Fruit fly (Drosophila melanogaster): Measurements from ENCODE around the gene CG31808.

The CG31808 gene

DNA sequence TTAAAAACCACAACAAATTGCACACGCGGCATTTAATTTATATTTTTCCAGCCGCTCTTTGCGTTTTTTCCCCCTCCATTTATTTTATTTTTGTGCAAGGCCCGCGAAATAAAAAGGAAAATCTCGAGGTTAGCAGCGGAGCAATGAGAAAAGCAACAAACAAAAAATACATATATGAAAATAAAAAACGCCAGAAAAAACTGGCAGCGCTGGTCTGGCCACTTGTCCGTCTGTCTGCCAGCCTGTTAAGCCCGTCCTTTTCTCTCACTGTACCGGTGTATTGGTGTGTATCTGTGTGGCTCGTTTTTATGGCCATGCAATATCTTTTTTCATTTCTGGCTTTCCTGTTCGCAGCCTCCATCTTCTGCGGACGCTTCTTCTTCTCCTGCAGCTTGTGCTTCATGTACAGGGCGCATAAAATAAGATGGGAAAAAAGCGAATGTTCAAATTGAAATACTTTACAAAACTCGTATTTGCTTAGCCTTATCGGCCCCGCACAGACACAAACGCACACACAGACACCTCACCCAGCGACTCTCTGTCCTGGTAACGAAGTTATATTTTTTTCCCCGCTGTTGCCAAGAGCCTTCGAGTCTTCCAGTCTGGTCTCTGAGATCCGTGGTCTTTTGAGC lies 29.5 kb downstream of the CG31808 start:
- no peak for TF ChIP-seq Mnt (GFP tag; optimal IDR thresholded peaks at IDR 0.05)
- peak; percentile 96 for TF ChIP-seq tj (GFP tag; optimal IDR thresholded peaks at IDR 0.05)
- no peak for TF ChIP-seq Hr96 (GFP tag; optimal IDR thresholded peaks at IDR 0.05)
- TF ChIP-seq toe (GFP tag; optimal IDR thresholded peaks at IDR 0.05), result no peak
- no peak for TF ChIP-seq cic (GFP tag; optimal IDR thresholded peaks at IDR 0.05)
- TF ChIP-seq bab1 (GFP tag; optimal IDR thresholded peaks at IDR 0.05), result no peak
- TF ChIP-seq CG11617 (GFP tag; optimal IDR thresholded peaks at IDR 0.05), result no peak

DNA sequence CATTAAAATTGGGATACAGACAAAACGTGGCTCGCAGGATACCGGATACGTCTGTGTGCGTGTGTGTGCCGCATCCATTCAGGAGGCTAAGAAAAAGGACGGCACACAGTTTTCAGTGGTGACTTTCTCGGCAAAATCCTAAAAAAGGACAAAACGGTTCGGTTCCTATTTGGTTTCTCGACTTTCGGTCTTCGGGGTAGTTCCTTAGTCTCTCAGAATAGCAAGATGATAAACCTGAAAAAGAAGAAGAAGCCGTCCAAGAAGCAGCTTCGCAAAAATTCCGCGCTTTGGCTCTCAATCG lies 30.4 kb downstream of the CG31808 start:
- TF ChIP-seq Mnt (GFP tag; optimal IDR thresholded peaks at IDR 0.05), result no peak
- TF ChIP-seq CG12768 (GFP tag; optimal IDR thresholded peaks at IDR 0.05), result no peak
- TF ChIP-seq bab1 (GFP tag; optimal IDR thresholded peaks at IDR 0.05), result no peak
- TF ChIP-seq kay (GFP tag; ENCODE audit: borderline replicate concordance), result no peak
- TF ChIP-seq CG7101 (tag; optimal IDR thresholded peaks at IDR 0.05), result no peak
- no peak for TF ChIP-seq cnc (optimal IDR thresholded peaks at IDR 0.05)
- TF ChIP-seq CG11617 (GFP tag; optimal IDR thresholded peaks at IDR 0.05), result no peak
- TF ChIP-seq CG5204 (GFP tag; optimal IDR thresholded peaks at IDR 0.05), result no peak
- no peak for TF ChIP-seq cic (GFP tag; optimal IDR thresholded peaks at IDR 0.05)
- no peak for TF ChIP-seq Hr96 (GFP tag; optimal IDR thresholded peaks at IDR 0.05)
- no peak for TF ChIP-seq toe (GFP tag; optimal IDR thresholded peaks at IDR 0.05)
- no peak for TF ChIP-seq CG1620 (GFP tag; optimal IDR thresholded peaks at IDR 0.05)
- TF ChIP-seq ovo (GFP tag; optimal IDR thresholded peaks at IDR 0.05), result no peak
- no peak for TF ChIP-seq pad (GFP tag; optimal IDR thresholded peaks at IDR 0.05)
- no peak for TF ChIP-seq CG33017 (tag; optimal IDR thresholded peaks at IDR 0.05)
- TF ChIP-seq CG14711 (tag; optimal IDR thresholded peaks at IDR 0.05), result no peak
- TF ChIP-seq CG7045 (GFP tag; optimal IDR thresholded peaks at IDR 0.05), result no peak
- TF ChIP-seq tj (GFP tag; optimal IDR thresholded peaks at IDR 0.05), result no peak

DNA sequence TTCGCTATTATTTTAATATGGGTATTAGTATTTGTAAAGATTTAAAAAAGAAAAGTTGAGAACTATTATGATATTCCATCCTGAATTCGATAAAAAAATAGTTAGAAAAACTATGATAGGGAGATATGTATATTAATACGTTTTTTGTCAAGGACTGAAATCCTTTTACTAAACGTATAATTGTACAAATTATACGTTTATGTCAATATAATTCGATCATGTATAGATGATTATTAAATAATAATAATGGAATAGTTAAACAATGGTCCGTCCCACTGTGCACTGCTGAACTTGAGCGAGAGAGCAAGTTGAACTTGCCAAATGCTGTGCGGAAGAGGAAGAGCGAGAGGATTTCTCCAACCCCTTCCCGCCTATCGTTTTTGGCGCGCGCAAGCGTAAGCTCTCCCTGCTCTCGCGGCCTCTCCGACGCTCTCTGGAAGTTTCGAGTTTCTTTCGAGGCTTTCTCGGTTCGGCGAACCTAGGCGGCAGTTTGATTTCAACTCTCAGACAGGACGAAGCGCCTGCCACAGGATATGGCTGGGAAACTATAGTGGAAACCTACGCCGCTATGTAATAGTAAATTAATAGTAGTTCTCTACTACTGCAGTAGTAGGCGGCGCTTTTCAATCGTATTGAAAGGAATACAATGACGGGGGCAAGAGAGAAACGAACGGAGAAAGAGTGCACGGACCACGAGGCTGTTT lies 30.9 kb downstream of the CG31808 start:
- TF ChIP-seq CG11617 (GFP tag; optimal IDR thresholded peaks at IDR 0.05) (peak; percentile 10), CG14711 (tag; optimal IDR thresholded peaks at IDR 0.05) (peak; percentile 39), Mnt (GFP tag; optimal IDR thresholded peaks at IDR 0.05) (no peak), CG7101 (tag; optimal IDR thresholded peaks at IDR 0.05) (peak; percentile 40), CG5204 (GFP tag; optimal IDR thresholded peaks at IDR 0.05) (no peak), pad (GFP tag; optimal IDR thresholded peaks at IDR 0.05) (peak; percentile 4), ovo (GFP tag; optimal IDR thresholded peaks at IDR 0.05) (no peak), bab1 (GFP tag; optimal IDR thresholded peaks at IDR 0.05) (peak; percentile 38), cic (GFP tag; optimal IDR thresholded peaks at IDR 0.05) (peak; percentile 25), tj (GFP tag; optimal IDR thresholded peaks at IDR 0.05) (peak; percentile 2), kay (GFP tag; ENCODE audit: borderline replicate concordance) (peak; percentile 28)

DNA sequence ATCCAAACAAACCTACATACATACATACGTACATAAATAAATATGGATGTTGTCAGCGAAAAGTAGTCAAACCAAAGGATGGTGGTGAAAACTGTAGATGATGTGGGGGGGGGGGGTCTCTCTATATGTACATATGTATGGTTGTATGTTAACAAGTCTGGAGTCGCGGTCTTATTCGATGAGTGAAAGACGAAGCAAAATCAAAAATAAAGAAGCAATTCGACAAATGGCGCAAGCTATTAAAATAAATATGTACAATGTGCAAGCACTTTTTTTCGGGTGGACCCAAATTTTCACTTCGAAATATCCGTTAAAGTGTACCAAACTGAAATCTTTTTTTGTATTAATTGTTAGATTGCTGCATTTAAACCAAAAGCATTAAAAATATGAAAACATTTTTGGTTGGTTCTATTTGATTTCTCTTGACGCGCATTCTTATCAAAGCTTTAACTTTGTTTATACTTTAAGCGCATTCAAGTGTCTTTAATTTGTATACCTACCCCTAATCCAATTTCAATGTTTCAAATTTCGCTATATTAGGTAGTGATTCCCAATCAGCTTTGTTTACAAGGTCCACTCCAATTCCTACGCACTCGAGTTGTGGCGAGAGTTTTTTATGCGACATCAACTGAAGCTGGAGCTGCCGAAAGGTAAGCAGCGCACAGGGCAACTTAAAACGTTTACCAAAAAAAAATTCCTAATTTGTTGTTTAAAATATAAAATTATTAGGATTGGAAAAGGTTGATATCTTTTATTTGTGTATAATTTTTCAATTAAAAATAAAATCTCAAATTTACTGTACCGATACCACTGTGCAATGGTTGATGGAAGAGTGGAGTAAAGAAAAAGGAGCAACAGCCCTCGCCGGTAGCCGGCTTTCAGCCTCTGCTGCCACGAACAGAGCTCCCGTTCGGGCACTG lies 31.8 kb downstream of the CG31808 start, which contains the start of gene CG31807:
CG31807 (minus strand) TSS at position 51 of the 920 bp plus-strand sequence.
- TF ChIP-seq CG12768 (GFP tag; optimal IDR thresholded peaks at IDR 0.05), result no peak
- peak; percentile 74 for TF ChIP-seq tj (GFP tag; optimal IDR thresholded peaks at IDR 0.05)
- no peak for TF ChIP-seq Mnt (GFP tag; optimal IDR thresholded peaks at IDR 0.05)
- TF ChIP-seq toe (GFP tag; optimal IDR thresholded peaks at IDR 0.05), result no peak
- TF ChIP-seq Crg-1 (GFP tag; optimal IDR thresholded peaks at IDR 0.05), result no peak
- TF ChIP-seq CG7101 (tag; optimal IDR thresholded peaks at IDR 0.05), result peak; percentile 64
- TF ChIP-seq bab1 (GFP tag; optimal IDR thresholded peaks at IDR 0.05), result peak; percentile 92
- TF ChIP-seq Clk (GFP tag; optimal IDR thresholded peaks at IDR 0.05), result no peak
- no peak for TF ChIP-seq CG7045 (GFP tag; optimal IDR thresholded peaks at IDR 0.05)
- peak; percentile 6 for TF ChIP-seq kay (GFP tag; ENCODE audit: borderline replicate concordance)
- TF ChIP-seq CG33017 (tag; optimal IDR thresholded peaks at IDR 0.05), result no peak
- TF ChIP-seq cnc (optimal IDR thresholded peaks at IDR 0.05), result no peak
- no peak for TF ChIP-seq CG1620 (GFP tag; optimal IDR thresholded peaks at IDR 0.05)
- TF ChIP-seq CG14711 (tag; optimal IDR thresholded peaks at IDR 0.05), result peak; percentile 46
- peak; percentile 19 for TF ChIP-seq CG11617 (GFP tag; optimal IDR thresholded peaks at IDR 0.05)
- no peak for TF ChIP-seq ovo (GFP tag; optimal IDR thresholded peaks at IDR 0.05)
- TF ChIP-seq CG5204 (GFP tag; optimal IDR thresholded peaks at IDR 0.05), result no peak
- peak; percentile 32 for TF ChIP-seq pad (GFP tag; optimal IDR thresholded peaks at IDR 0.05)
- TF ChIP-seq cic (GFP tag; optimal IDR thresholded peaks at IDR 0.05), result no peak
- TF ChIP-seq Hr96 (GFP tag; optimal IDR thresholded peaks at IDR 0.05), result peak; percentile 45

DNA sequence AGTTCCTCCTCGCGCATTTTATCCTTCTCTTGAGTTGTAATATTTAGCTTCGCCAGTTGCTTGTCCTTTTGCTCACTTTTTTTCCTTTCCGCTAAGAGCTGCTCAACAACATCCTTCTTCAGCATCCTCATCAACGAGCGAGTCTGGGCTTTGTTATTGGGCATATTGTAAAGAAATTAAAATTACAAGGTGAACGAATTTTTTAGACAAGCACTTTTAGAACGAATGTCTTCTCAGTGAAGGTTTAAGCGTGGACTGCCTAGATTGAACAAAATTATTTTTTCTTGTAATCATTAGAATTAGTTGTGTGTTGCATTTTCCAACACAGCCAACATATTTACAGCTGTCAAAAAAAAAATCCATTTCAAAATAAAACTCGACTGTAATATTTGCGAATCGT lies 33.8 kb downstream of the CG31808 start, which contains the start of gene CG33552:
CG33552 (plus strand) TSS at position 301 of the 400 bp plus-strand sequence.
- TF ChIP-seq pad (GFP tag; optimal IDR thresholded peaks at IDR 0.05), result no peak
- TF ChIP-seq cnc (optimal IDR thresholded peaks at IDR 0.05), result no peak

All from whole organism, adult.